Worm (Caenorhabditis elegans) whole organism, early embryonic: ENCODE measurements around the gene F28F8.9.

Source experiments
- B0310.2 ChIP-seq: sonication (generic microtip); optimal IDR thresholded peaks from 2 replicates; lab custom pipeline; 2016; ENCODE audit warnings: mild to moderate bottlenecking, missing genetic modification characterization, missing compliant biosample characterization
- F13C5.2 ChIP-seq: sonication (generic microtip); optimal IDR thresholded peaks from 2 replicates; lab custom pipeline; 2017; ENCODE audit warnings: mild to moderate bottlenecking, missing genetic modification characterization, inconsistent platforms, missing compliant biosample characterization
- aly-1 ChIP-seq: sonication (generic microtip); optimal IDR thresholded peaks from 2 replicates; lab custom pipeline; 2016; ENCODE audit warnings: missing genetic modification characterization, missing compliant biosample characterization
- ama-1 ChIP-seq: fragments of 150-350 bp; optimal IDR thresholded peaks from 2 replicates; lab custom pipeline; 2014
- ceh-13 ChIP-seq: fragments of 200-800 bp; sonication (Bioruptor generic); optimal IDR thresholded peaks from 2 replicates; lab custom pipeline; 2018; ENCODE audit warnings: mild to moderate bottlenecking, missing genetic modification characterization, missing compliant biosample characterization
- ceh-36 ChIP-seq: sonication (generic microtip); optimal IDR thresholded peaks from 2 replicates; lab custom pipeline; 2016; ENCODE audit warnings: missing genetic modification characterization, inconsistent platforms, missing compliant biosample characterization
- ets-7 ChIP-seq: sonication (generic microtip); optimal IDR thresholded peaks from 2 replicates; lab custom pipeline; 2016; ENCODE audit warnings: missing genotype, missing genetic modification characterization, missing compliant biosample characterization
- flt-1 ChIP-seq: fragments of 200-800 bp; sonication (Bioruptor generic); IDR thresholded peaks from 2 replicates; pipeline ENCODE4 v1.3.6; 2022; ENCODE audit warnings: missing genetic modification characterization, missing compliant biosample characterization
- hmbx-1 ChIP-seq: sonication (generic microtip); optimal IDR thresholded peaks from 2 replicates; lab custom pipeline; 2016; ENCODE audit warnings: mild to moderate bottlenecking, missing genetic modification characterization, missing compliant biosample characterization
- hmg-4 ChIP-seq: fragments of 200-800 bp; sonication (Bioruptor generic); optimal IDR thresholded peaks from 2 replicates; lab custom pipeline; 2018; ENCODE audit warnings: mild to moderate bottlenecking, missing genetic modification characterization, missing compliant biosample characterization
- hnd-1 ChIP-seq: sonication (generic microtip); optimal IDR thresholded peaks from 2 replicates; lab custom pipeline; 2016; ENCODE audit warnings: missing genetic modification characterization, missing compliant biosample characterization
- pes-1 ChIP-seq: fragments of 200-800 bp; sonication (Bioruptor generic); IDR thresholded peaks from 2 replicates; pipeline ENCODE4 v1.3.6; 2022; ENCODE audit warnings: missing genetic modification reagents, missing genetic modification characterization, missing compliant biosample characterization
- scrt-1 ChIP-seq: fragments of 200-800 bp; sonication (Bioruptor generic); IDR thresholded peaks from 2 replicates; pipeline ENCODE4 v1.3.6; 2022; ENCODE audit warnings: missing genetic modification characterization, missing compliant biosample characterization
- sea-1 ChIP-seq: fragments of 200-800 bp; sonication (Bioruptor generic); conservative IDR thresholded peaks from 2 replicates; pipeline ENCODE4 v1.3.6; 2022; ENCODE audit warnings: missing genetic modification characterization, missing compliant biosample characterization
- tbx-11 ChIP-seq: fragments of 200-800 bp; sonication (Bioruptor generic); IDR thresholded peaks from 2 replicates; pipeline ENCODE4 v1.3.6; 2022; ENCODE audit warnings: missing genetic modification characterization, missing compliant biosample characterization
- tbx-37 ChIP-seq: fragments of 200-800 bp; sonication (Bioruptor generic); conservative IDR thresholded peaks from 2 replicates; pipeline ENCODE4 v1.3.6; 2022; ENCODE audit warnings: missing genetic modification reagents, missing genetic modification characterization, missing compliant biosample characterization
- tra-4 ChIP-seq: sonication (generic microtip); optimal IDR thresholded peaks from 2 replicates; lab custom pipeline; 2017; ENCODE audit warnings: missing genetic modification characterization, missing compliant biosample characterization

The F28F8.9 gene

DNA sequence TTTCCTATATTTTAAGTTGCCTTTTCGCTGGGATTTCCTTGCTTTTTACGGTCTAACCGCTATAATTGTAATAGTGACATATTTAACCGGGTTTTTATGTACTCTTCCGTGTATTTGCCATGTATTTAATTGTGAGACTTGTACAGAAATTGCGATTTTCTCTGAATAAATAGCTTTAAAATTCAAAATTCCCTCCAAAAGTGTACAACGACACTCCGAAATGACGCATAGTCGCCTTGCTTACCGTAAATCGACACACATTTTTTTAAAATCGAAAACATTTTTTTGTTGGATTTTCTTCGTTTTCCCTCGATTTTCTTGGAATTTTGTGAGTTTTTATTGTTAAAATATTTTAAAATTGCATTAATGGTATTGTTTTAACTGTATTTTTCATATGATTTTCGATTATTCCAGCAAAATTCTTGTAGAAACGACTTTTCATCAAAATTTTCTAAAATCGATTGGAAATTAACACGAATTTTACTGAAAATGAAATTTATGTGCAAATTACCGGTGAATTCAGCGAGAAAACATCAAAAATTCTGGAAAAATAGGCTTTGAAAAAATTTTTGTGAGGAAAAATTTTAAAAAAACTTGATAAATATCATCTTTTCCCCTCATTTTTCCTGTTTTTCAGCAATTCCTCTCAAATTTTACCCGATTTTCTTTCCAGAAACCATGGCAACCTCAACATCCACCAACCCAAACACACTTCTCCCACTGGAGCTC, 8.6 kb downstream of the F28F8.9 start, which contains the start of gene lsm-5:
Gene lsm-5 (plus strand): TSS at position 679 of the 729 bp plus-strand sequence.
- no peak for TF ChIP-seq aly-1
- no peak for TF ChIP-seq B0310.2 (tag; lab: Kevin White, UChicago)
- no peak for TF ChIP-seq hmbx-1
- TF ChIP-seq tbx-37 (GFP tag; lab: Robert Waterston, UW) = no peak
- TF ChIP-seq scrt-1 (GFP tag; lab: Robert Waterston, UW) = no peak
- TF ChIP-seq ama-1 (lab: Kevin White, UChicago) = no peak
- no peak for TF ChIP-seq ceh-13 (GFP tag; lab: Kevin White, UChicago)
- TF ChIP-seq tra-4 = no peak
- no peak for TF ChIP-seq hnd-1
- no peak for TF ChIP-seq hmg-4 (GFP tag; lab: Kevin White, UChicago)

DNA sequence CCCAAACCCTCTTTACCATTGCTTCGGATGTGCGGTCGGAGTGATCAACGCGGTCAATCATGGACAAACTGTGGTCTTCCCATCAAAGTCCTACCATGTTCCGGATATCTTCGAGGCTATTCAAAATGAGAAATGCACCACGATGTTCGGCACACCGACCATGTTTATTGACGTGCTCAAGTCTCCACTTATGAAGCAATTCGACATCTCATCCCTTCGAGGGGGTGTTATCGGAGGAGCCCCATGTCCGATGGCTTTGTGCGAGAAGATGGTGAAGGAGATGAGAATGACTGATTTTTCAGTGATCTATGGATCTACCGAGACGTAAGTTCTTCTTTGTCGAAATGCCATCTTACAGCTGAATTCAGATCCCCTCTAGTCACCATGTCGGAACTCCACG, 10.1 kb downstream of the F28F8.9 start:
- no peak for TF ChIP-seq ceh-13 (GFP tag; lab: Kevin White, UChicago)

DNA sequence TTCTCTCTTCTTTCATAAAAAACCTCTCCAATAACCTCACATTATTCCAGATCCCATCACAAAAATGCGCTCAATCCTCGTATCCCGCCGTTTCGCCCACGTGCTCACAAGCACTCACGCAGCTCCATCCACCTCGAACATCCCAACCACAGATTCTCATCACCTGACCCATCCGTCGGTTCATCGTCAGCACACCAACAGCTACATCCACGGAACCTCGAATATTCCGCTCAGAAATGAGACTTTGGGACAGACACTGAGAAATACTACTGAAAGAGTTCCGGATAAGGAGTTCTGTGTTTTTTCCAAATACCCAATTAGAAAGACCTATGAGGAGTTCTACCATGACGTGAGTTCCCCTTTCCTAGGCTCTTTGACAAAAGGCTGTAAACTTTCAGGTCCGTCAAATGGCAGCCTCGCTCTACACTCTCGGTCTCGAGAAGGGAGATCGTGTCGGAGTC, 11.1 kb downstream of the F28F8.9 start, which contains the start of gene acs-2:
Gene acs-2 (plus strand): TSS at position 51 of the 461 bp plus-strand sequence.
- TF ChIP-seq hmbx-1 (no peak), scrt-1 (GFP tag; lab: Robert Waterston, UW) (no peak), ets-7 (tag; lab: Kevin White, UChicago) (no peak), aly-1 (no peak), ama-1 (lab: Kevin White, UChicago) (no peak), sea-1 (GFP tag; lab: Robert Waterston, UW) (no peak), tbx-11 (GFP tag; lab: Robert Waterston, UW) (no peak), hmg-4 (GFP tag; lab: Kevin White, UChicago) (no peak), hnd-1 (no peak), tbx-37 (GFP tag; lab: Robert Waterston, UW) (no peak), B0310.2 (tag; lab: Kevin White, UChicago) (no peak), flt-1 (no peak), ceh-13 (GFP tag; lab: Kevin White, UChicago) (no peak)

DNA sequence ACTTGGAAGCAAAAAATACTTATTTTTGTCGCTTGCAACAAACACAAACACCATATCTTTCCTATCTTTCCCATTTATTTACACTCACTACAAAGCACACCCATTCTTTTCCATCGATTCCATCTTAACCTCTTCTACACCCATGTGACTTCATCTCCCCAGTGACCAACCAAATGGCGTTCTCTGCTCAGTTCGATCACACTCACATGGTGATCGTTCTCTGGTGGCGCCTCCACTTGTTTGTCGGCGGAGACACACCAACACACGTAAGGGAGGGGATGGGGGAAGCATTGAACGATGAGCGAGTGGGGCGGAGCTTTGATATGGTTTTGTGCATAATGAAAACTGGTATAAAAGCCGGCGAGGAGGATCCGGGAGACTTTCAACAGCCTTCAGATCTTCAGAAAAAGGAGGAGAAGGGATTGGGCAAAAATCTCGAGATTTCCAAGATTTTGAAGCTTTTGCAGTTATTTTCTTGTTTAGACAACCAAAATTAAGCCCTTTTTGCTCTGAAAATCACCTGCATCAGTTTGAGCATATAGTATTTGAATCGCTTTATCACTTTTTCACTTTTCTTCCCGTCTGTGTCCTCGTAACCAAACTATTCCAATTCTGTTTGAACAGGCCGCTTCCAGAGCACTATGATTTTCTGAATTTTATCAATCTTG, 11.8 kb downstream of the F28F8.9 start:
- TF ChIP-seq flt-1 (no peak), tra-4 (no peak), tbx-37 (GFP tag; lab: Robert Waterston, UW) (no peak), tbx-11 (GFP tag; lab: Robert Waterston, UW) (no peak), ets-7 (tag; lab: Kevin White, UChicago) (no peak), B0310.2 (tag; lab: Kevin White, UChicago) (no peak), scrt-1 (GFP tag; lab: Robert Waterston, UW) (no peak), hmg-4 (GFP tag; lab: Kevin White, UChicago) (no peak), aly-1 (no peak), ama-1 (lab: Kevin White, UChicago) (no peak), hmbx-1 (no peak)

DNA sequence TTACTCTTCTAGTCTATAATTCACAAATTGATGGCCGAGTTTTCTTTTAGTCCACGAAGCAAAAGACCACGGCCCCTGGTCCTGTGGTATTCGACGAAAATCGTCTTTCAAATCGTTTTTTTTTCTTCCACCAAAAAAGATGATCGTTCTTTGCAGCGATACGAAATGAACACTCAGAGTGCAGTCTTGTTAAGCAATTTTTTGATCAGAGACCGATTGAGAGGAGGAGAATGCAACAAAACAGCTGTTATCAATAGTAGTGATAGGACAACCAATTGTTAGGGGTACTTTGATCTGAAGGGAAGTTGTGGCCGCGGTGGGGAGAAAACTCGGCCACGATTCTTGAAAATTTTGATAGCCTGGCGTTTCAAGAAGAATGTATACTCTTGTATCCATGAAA, 14.5 kb downstream of the F28F8.9 start:
- TF ChIP-seq flt-1 (no peak), ets-7 (tag; lab: Kevin White, UChicago) (no peak), pes-1 (GFP tag; lab: Robert Waterston, UW) (no peak), B0310.2 (tag; lab: Kevin White, UChicago) (no peak), scrt-1 (GFP tag; lab: Robert Waterston, UW) (no peak), tbx-11 (GFP tag; lab: Robert Waterston, UW) (no peak), ama-1 (lab: Kevin White, UChicago) (no peak), tra-4 (no peak), sea-1 (GFP tag; lab: Robert Waterston, UW) (no peak), hnd-1 (no peak), ceh-13 (GFP tag; lab: Kevin White, UChicago) (no peak), hmbx-1 (no peak), hmg-4 (GFP tag; lab: Kevin White, UChicago) (no peak), F13C5.2 (no peak), aly-1 (no peak)

DNA sequence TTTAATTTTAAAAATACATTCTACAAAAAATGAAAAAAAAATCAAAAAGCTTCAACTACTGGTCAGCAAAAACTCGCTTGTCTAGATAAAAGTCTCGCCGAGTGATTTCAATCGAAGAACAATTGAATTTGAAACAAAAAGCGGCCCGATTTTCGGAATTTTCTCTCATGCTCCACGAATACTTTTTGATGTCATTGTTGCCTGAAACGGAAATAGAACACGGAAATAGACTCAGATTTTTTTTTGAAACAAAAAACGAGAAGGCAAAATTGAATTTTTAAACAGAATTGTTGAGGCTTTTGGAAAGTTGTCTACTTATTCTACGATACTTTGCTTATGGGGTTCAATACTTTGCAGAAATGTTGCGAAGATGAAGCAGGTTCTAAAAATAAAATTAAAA, 15.0 kb downstream of the F28F8.9 start:
- TF ChIP-seq ceh-36 (tag; lab: Kevin White, UChicago) (no peak), pes-1 (GFP tag; lab: Robert Waterston, UW) (no peak), ceh-13 (GFP tag; lab: Kevin White, UChicago) (no peak), F13C5.2 (no peak), tbx-11 (GFP tag; lab: Robert Waterston, UW) (no peak), B0310.2 (tag; lab: Kevin White, UChicago) (no peak), sea-1 (GFP tag; lab: Robert Waterston, UW) (no peak), tra-4 (no peak), hmbx-1 (no peak), scrt-1 (GFP tag; lab: Robert Waterston, UW) (no peak), hnd-1 (no peak), flt-1 (no peak), ets-7 (tag; lab: Kevin White, UChicago) (no peak)

DNA sequence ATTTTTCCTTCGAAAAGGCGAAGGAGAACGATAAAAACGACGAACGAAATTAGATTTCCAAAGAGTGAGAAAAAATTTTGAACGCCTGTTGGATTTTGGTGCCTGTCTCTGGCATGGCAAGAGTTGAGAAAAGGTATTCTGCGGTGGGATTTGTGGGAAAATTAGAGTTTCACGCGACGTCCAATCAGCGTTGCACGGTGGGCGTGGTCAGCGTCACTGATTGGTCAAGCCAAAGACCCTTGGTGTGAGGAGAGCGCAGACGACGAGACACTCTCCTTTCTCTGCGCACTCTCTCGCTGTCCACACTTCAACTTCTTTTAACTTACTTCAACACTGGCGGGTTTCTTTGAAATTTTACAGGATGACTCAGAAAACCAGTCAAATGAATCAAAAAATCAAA, 15.9 kb downstream of the F28F8.9 start:
- TF ChIP-seq tbx-11 (GFP tag; lab: Robert Waterston, UW) (no peak), ceh-36 (tag; lab: Kevin White, UChicago) (no peak), sea-1 (GFP tag; lab: Robert Waterston, UW) (no peak), scrt-1 (GFP tag; lab: Robert Waterston, UW) (no peak), flt-1 (no peak), tra-4 (no peak), hmg-4 (GFP tag; lab: Kevin White, UChicago) (no peak), tbx-37 (GFP tag; lab: Robert Waterston, UW) (no peak)
